Worm (Caenorhabditis elegans) whole organism, early embryonic: ENCODE data around the gene F38E9.1.

ENCODE experiments used
- B0310.2 ChIP-seq: sonication (generic microtip); optimal IDR thresholded peaks from 2 replicates; lab custom pipeline; 2016; ENCODE audit warnings: mild to moderate bottlenecking, missing genetic modification characterization, missing compliant biosample characterization
- ama-1 ChIP-seq: fragments of 150-350 bp; optimal IDR thresholded peaks from 2 replicates; lab custom pipeline; 2014
- flt-1 ChIP-seq: fragments of 200-800 bp; sonication (Bioruptor generic); IDR thresholded peaks from 2 replicates; pipeline ENCODE4 v1.3.6; 2022; ENCODE audit warnings: missing genetic modification characterization, missing compliant biosample characterization

DNA sequence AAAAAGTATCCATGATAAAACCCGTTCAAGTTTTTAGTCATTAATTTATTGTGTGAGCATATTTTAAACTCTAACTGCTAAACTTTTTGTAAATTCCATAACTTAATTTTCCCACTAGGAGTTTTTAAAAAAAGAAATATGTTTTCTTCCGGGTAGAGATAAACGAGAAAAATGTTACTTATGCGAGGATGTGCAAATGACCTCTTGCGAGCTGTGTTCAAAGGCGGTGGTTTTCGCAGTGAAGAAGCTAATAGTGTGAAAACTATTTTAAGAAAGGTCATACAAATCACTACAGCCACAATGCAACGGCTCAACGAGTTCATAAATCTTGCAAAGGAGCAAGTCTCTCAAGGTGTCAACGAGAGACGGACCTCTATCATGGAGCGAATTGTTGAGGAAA is 30.2 kb downstream of the F38E9.1 start, which contains the start of gene K05G3.1:
- TF ChIP-seq flt-1 (GFP tag; lab: Robert Waterston, UW) (no peak), B0310.2 (tag; lab: Kevin White, UChicago) (no peak), ama-1 (lab: Kevin White, UChicago) (no peak)
